Fruit fly (Drosophila melanogaster) whole organism, embryonic: Measurements from ENCODE around the gene Elp4.
A peak's percentile ranks its signal among the peaks of the same experiment; 100 is the strongest.

Source experiments
- CG10462 ChIP-seq: fragments of 200-800 bp; sonication (Bioruptor generic); optimal IDR thresholded peaks from 2 replicates; lab custom pipeline; 2016; ENCODE audit warnings: missing biosample characterization, missing genetic modification characterization
- CG12104 ChIP-seq: fragments of 200-800 bp; sonication (Bioruptor generic); optimal IDR thresholded peaks from 3 replicates; lab custom pipeline; 2016; ENCODE audit warnings: missing biosample characterization, missing genetic modification characterization
- CG12769 ChIP-seq: fragments of 200-800 bp; sonication (Bioruptor generic); optimal IDR thresholded peaks from 2 replicates; lab custom pipeline; 2019; ENCODE audit warnings: missing biosample characterization, mild to moderate bottlenecking, missing genetic modification characterization, moderate library complexity
- CG12942 ChIP-seq: fragments of 200-800 bp; sonication (Bioruptor generic); optimal IDR thresholded peaks from 3 replicates; lab custom pipeline; 2016; ENCODE audit warnings: missing biosample characterization, missing genetic modification characterization
- CG13775 ChIP-seq: fragments of 200-800 bp; sonication (Bioruptor generic); optimal IDR thresholded peaks from 3 replicates; lab custom pipeline; 2017; ENCODE audit warnings: missing biosample characterization, mild to moderate bottlenecking, missing genetic modification characterization
- CG14050 ChIP-seq: fragments of 200-800 bp; sonication (Bioruptor generic); IDR thresholded peaks from 3 replicates; pipeline ENCODE4 v1.3.6; 2022; ENCODE audit warnings: missing biosample characterization, missing genetic modification characterization
- CG14667 ChIP-seq: fragments of 200-800 bp; sonication (Bioruptor generic); IDR thresholded peaks from 2 replicates; pipeline ENCODE4 v1.3.6; 2022; ENCODE audit warnings: missing biosample characterization, missing genetic modification characterization
- CG14710 ChIP-seq: fragments of 200-800 bp; sonication (Bioruptor generic); optimal IDR thresholded peaks from 3 replicates; lab custom pipeline; 2019; ENCODE audit warnings: missing biosample characterization, mild to moderate bottlenecking, missing genetic modification characterization, moderate library complexity
- CG16815 ChIP-seq: fragments of 200-800 bp; sonication (Bioruptor generic); optimal IDR thresholded peaks from 3 replicates; lab custom pipeline; 2017; ENCODE audit warnings: missing biosample characterization, mild to moderate bottlenecking, missing genetic modification characterization
- CG17829 ChIP-seq: fragments of 200-800 bp; optimal IDR thresholded peaks from 2 replicates; lab custom pipeline; 2019; ENCODE audit warnings: missing biosample characterization, mild to moderate bottlenecking, missing genetic modification characterization, moderate library complexity
- CG18619 ChIP-seq: fragments of 200-800 bp; sonication (Bioruptor generic); optimal IDR thresholded peaks from 3 replicates; lab custom pipeline; 2017; ENCODE audit warnings: missing biosample characterization, mild to moderate bottlenecking, missing genetic modification characterization
- CG3065 ChIP-seq: fragments of 200-800 bp; sonication (Bioruptor generic); optimal IDR thresholded peaks from 2 replicates; lab custom pipeline; 2016; ENCODE audit warnings: missing biosample characterization, missing genetic modification characterization
- CG3281 ChIP-seq: fragments of 200-800 bp; sonication (Bioruptor generic); optimal IDR thresholded peaks from 3 replicates; lab custom pipeline; 2017; ENCODE audit warnings: missing biosample characterization, mild to moderate bottlenecking, missing genetic modification characterization
- CG33213 ChIP-seq: fragments of 200-800 bp; sonication (Bioruptor generic); optimal IDR thresholded peaks from 3 replicates; lab custom pipeline; 2016; ENCODE audit warnings: missing biosample characterization, missing genetic modification characterization
- CG4404 ChIP-seq: fragments of 200-800 bp; sonication (Bioruptor generic); IDR thresholded peaks from 2 replicates; pipeline ENCODE4 v1.3.6; 2022; ENCODE audit warnings: missing biosample characterization, missing genetic modification characterization
- CG5180 ChIP-seq: fragments of 200-800 bp; sonication (Bioruptor generic); optimal IDR thresholded peaks from 3 replicates; lab custom pipeline; 2017; ENCODE audit warnings: missing biosample characterization, missing genetic modification characterization, mild to moderate bottlenecking, moderate library complexity, missing genetic modification reagents
- CG6689 ChIP-seq: fragments of 200-800 bp; sonication (Bioruptor generic); IDR thresholded peaks from 2 replicates; pipeline ENCODE4 v1.3.6; 2022; ENCODE audit warnings: missing biosample characterization, missing genetic modification characterization
- CG7372 ChIP-seq: fragments of 200-800 bp; sonication (Bioruptor generic); IDR thresholded peaks from 2 replicates; pipeline ENCODE4 v1.3.6; 2022; ENCODE audit warnings: missing biosample characterization, missing genetic modification characterization
- CG9727 ChIP-seq: fragments of 200-800 bp; sonication (Bioruptor generic); optimal IDR thresholded peaks from 3 replicates; lab custom pipeline; 2017; ENCODE audit warnings: missing biosample characterization, mild to moderate bottlenecking, missing genetic modification characterization
- Dad ChIP-seq: fragments of 200-800 bp; sonication (Bioruptor generic); optimal IDR thresholded peaks from 3 replicates; lab custom pipeline; 2016; ENCODE audit warnings: missing biosample characterization, missing genetic modification characterization
- E2f1 ChIP-seq: fragments of 200-800 bp; sonication (Bioruptor generic); IDR thresholded peaks from 2 replicates; pipeline ENCODE4 v1.3.6; 2022; ENCODE audit warnings: missing biosample characterization, missing genetic modification characterization
- Elba2 ChIP-seq: fragments of 200-800 bp; sonication (Bioruptor generic); optimal IDR thresholded peaks from 3 replicates; lab custom pipeline; 2016; ENCODE audit warnings: missing biosample characterization, missing genetic modification characterization
- GATAe ChIP-seq: fragments of 200-800 bp; sonication (Bioruptor generic); conservative IDR thresholded peaks from 2 replicates; pipeline ENCODE4 v1.3.6; 2022; ENCODE audit warnings: missing biosample characterization, missing genetic modification characterization
- HHEX ChIP-seq: fragments of 200-800 bp; sonication (Bioruptor generic); optimal IDR thresholded peaks from 3 replicates; lab custom pipeline; 2017; ENCODE audit warnings: missing biosample characterization, mild to moderate bottlenecking, missing genetic modification characterization, missing genetic modification reagents
- Lim3 ChIP-seq: fragments of 200-800 bp; sonication (Bioruptor generic); IDR thresholded peaks from 2 replicates; pipeline ENCODE4 v1.3.6; 2022; ENCODE audit warnings: missing biosample characterization, missing genetic modification characterization
- Nf-YC ChIP-seq: fragments of 200-800 bp; optimal IDR thresholded peaks from 3 replicates; lab custom pipeline; 2019; ENCODE audit warnings: missing biosample characterization, mild to moderate bottlenecking, missing genetic modification characterization, moderate library complexity
- NfI ChIP-seq: fragments of 200-800 bp; sonication (Bioruptor generic); optimal IDR thresholded peaks from 3 replicates; lab custom pipeline; 2018; ENCODE audit warnings: missing biosample characterization, mild to moderate bottlenecking, missing genetic modification characterization, moderate library complexity
- Rfx ChIP-seq: fragments of 200-800 bp; sonication (Bioruptor generic); IDR thresholded peaks from 2 replicates; pipeline ENCODE4 v1.3.6; 2022; ENCODE audit warnings: missing biosample characterization, missing genetic modification characterization
- Sin3A ChIP-seq: fragments of >200 bp; optimal IDR thresholded peaks from 2 replicates; lab custom pipeline; 2018
- ara ChIP-seq: fragments of 200-800 bp; sonication (Bioruptor generic); IDR thresholded peaks from 2 replicates; pipeline ENCODE4 v1.3.6; 2022; ENCODE audit warnings: missing biosample characterization, missing genetic modification characterization
- bsh ChIP-seq, 2 experiments: fragments of 200-800 bp; sonication (Bioruptor generic); optimal IDR thresholded peaks; 2 replicates each; lab custom pipeline; 2017 to 2018; ENCODE audit warnings: mild to moderate bottlenecking in 2 of 2, missing biosample characterization in 2 of 2, missing genetic modification characterization in 2 of 2, moderate library complexity in 1 of 2
- chif ChIP-seq, 2 experiments: fragments of 200-800 bp; sonication (Bioruptor generic); optimal IDR thresholded peaks; 3 replicates each; lab custom pipeline; 2016; ENCODE audit warnings: missing biosample characterization in 2 of 2, missing genetic modification characterization in 2 of 2
- chinmo ChIP-seq: fragments of 200-800 bp; sonication (Bioruptor generic); IDR thresholded peaks from 4 replicates; pipeline ENCODE4 v1.3.6; 2022; ENCODE audit warnings: missing biosample characterization, missing genetic modification characterization; ENCODE audit not compliant: partially characterized antibody
- dan ChIP-seq: fragments of 200-800 bp; sonication (Bioruptor generic); IDR thresholded peaks from 2 replicates; pipeline ENCODE4 v1.3.6; 2022; ENCODE audit warnings: missing biosample characterization, missing genetic modification characterization
- dmrt11E ChIP-seq: fragments of 200-800 bp; sonication (Bioruptor generic); optimal IDR thresholded peaks from 3 replicates; lab custom pipeline; 2018; ENCODE audit warnings: missing biosample characterization, mild to moderate bottlenecking, missing genetic modification characterization, moderate library complexity
- gcm2 ChIP-seq: fragments of 200-800 bp; sonication (Bioruptor generic); optimal IDR thresholded peaks from 2 replicates; lab custom pipeline; 2016; ENCODE audit warnings: missing biosample characterization, missing genetic modification characterization
- hth ChIP-seq: fragments of >200 bp; optimal IDR thresholded peaks from 2 replicates; lab custom pipeline; 2017; ENCODE audit warnings: inconsistent platforms
- inv ChIP-seq: fragments of 200-800 bp; sonication (Bioruptor generic); IDR thresholded peaks from 2 replicates; pipeline ENCODE4 v1.3.6; 2022; ENCODE audit warnings: missing biosample characterization, missing genetic modification characterization; ENCODE audit not compliant: partially characterized antibody
- mld ChIP-seq: fragments of 200-800 bp; sonication (Bioruptor generic); IDR thresholded peaks from 3 replicates; pipeline ENCODE4 v1.3.6; 2022; ENCODE audit warnings: missing biosample characterization, missing genetic modification characterization; ENCODE audit not compliant: partially characterized antibody
- nerfin-1 ChIP-seq: fragments of 200-800 bp; sonication (Bioruptor generic); optimal IDR thresholded peaks from 3 replicates; lab custom pipeline; 2019; ENCODE audit warnings: missing biosample characterization, mild to moderate bottlenecking, missing genetic modification characterization, moderate library complexity
- nom ChIP-seq: fragments of 200-800 bp; sonication (Bioruptor generic); optimal IDR thresholded peaks from 2 replicates; lab custom pipeline; 2017; ENCODE audit warnings: missing biosample characterization, missing genetic modification characterization, mild to moderate bottlenecking, moderate library complexity, missing genetic modification reagents
- onecut ChIP-seq: fragments of 200-800 bp; sonication (Bioruptor generic); IDR thresholded peaks from 2 replicates; pipeline ENCODE4 v1.3.6; 2022; ENCODE audit warnings: missing biosample characterization, missing genetic modification characterization
- p53 ChIP-seq: fragments of 200-800 bp; sonication (Bioruptor generic); optimal IDR thresholded peaks from 2 replicates; lab custom pipeline; 2016; ENCODE audit warnings: missing biosample characterization, missing genetic modification characterization
- sens-2 ChIP-seq: fragments of 200-800 bp; sonication (Bioruptor generic); IDR thresholded peaks from 2 replicates; pipeline ENCODE4 v1.3.6; 2022; ENCODE audit warnings: missing biosample characterization, missing genetic modification characterization
- sima ChIP-seq: fragments of 200-800 bp; sonication (Bioruptor generic); optimal IDR thresholded peaks from 2 replicates; lab custom pipeline; 2016; ENCODE audit warnings: missing biosample characterization, missing genetic modification characterization
- tap ChIP-seq: fragments of 200-800 bp; optimal IDR thresholded peaks from 3 replicates; lab custom pipeline; 2019; ENCODE audit warnings: missing biosample characterization, mild to moderate bottlenecking, missing genetic modification characterization, moderate library complexity
- tgo ChIP-seq: fragments of 200-800 bp; sonication (Bioruptor generic); IDR thresholded peaks from 3 replicates; pipeline ENCODE4 v1.3.6; 2022; ENCODE audit warnings: missing biosample characterization, missing genetic modification characterization
- tin ChIP-seq: fragments of 200-800 bp; sonication (Bioruptor generic); optimal IDR thresholded peaks from 3 replicates; lab custom pipeline; 2016; ENCODE audit warnings: missing biosample characterization, missing genetic modification characterization
- twi ChIP-seq: fragments of 200-800 bp; optimal IDR thresholded peaks from 2 replicates; lab custom pipeline; 2019; ENCODE audit warnings: missing biosample characterization, mild to moderate bottlenecking, missing genetic modification characterization, moderate library complexity
- zen ChIP-seq: fragments of 200-800 bp; sonication (Bioruptor generic); optimal IDR thresholded peaks from 3 replicates; lab custom pipeline; 2018; ENCODE audit warnings: missing biosample characterization, mild to moderate bottlenecking, missing genetic modification characterization, moderate library complexity
- zen2 ChIP-seq: fragments of 200-800 bp; sonication (Bioruptor generic); IDR thresholded peaks from 3 replicates; pipeline ENCODE4 v1.3.6; 2022; ENCODE audit warnings: missing biosample characterization, missing genetic modification characterization; ENCODE audit not compliant: partially characterized antibody
- zfh1 ChIP-seq: fragments of 200-800 bp; sonication (Bioruptor generic); IDR thresholded peaks from 3 replicates; pipeline ENCODE4 v1.3.6; 2022; ENCODE audit warnings: missing biosample characterization, missing genetic modification characterization

Elp4 gene

dm6 chr2L:5479971-5480370 lies 44.0 kb upstream of the Elp4 start (continued):
- no peak for TF ChIP-seq CG5180 (GFP tag; lab: Kevin White, UChicago)
- TF ChIP-seq CG6689 (GFP tag; lab: Robert Waterston, UW) = 0 out of 2 replicates have a peak, but pooled peaks have one; percentile 20
- 0 out of 2 replicates have a peak, but pooled peaks have one; percentile 30 for TF ChIP-seq CG4404
- TF ChIP-seq CG12104 (GFP tag; lab: Kevin White, UChicago) = no peak
- TF ChIP-seq dmrt11E (tag; lab: Kevin White, UChicago) = peak; percentile 58
- no peak for TF ChIP-seq tap
- TF ChIP-seq CG3281 (GFP tag; lab: Kevin White, UChicago) = no peak
- no peak for TF ChIP-seq nerfin-1 (tag; lab: Kevin White, UChicago)
- TF ChIP-seq tgo (GFP tag; lab: Robert Waterston, UW) = no peak
- no peak for TF ChIP-seq CG14667 (GFP tag; lab: Robert Waterston, UW)
- TF ChIP-seq ara (GFP tag; lab: Robert Waterston, UW) = peak; percentile 62; the same call in 1 of the 2 replicates
- no peak for TF ChIP-seq sima (GFP tag; lab: Kevin White, UChicago)
- no peak for TF ChIP-seq Nf-YC
- TF ChIP-seq tin (GFP tag; lab: Kevin White, UChicago) = peak; percentile 13
- peak in 1 of 2 experiments; percentile 1 for TF ChIP-seq bsh (GFP tag; optimal IDR thresholded peaks at IDR 0.05; lab: Kevin White, UChicago)
- TF ChIP-seq NfI (GFP tag; lab: Kevin White, UChicago) = no peak
- TF ChIP-seq E2f1 (GFP tag; lab: Robert Waterston, UW) = no peak
- TF ChIP-seq zen2 (GFP tag; lab: Robert Waterston, UW) = no peak
- TF ChIP-seq onecut (GFP tag; lab: Robert Waterston, UW) = no peak
- TF ChIP-seq zfh1 (GFP tag; lab: Robert Waterston, UW) = 0 out of 3 replicates have a peak, but pooled peaks have one; percentile 34
- no peak for TF ChIP-seq CG18619 (GFP tag; lab: Kevin White, UChicago)
- TF ChIP-seq CG9727 (GFP tag; lab: Kevin White, UChicago) = peak; percentile 45
- no peak for TF ChIP-seq GATAe
- TF ChIP-seq inv = no peak
- TF ChIP-seq hth (lab: Kevin White, UChicago) = no peak
- TF ChIP-seq gcm2 (GFP tag; lab: Kevin White, UChicago) = no peak
- TF ChIP-seq Dad (GFP tag; lab: Kevin White, UChicago) = no peak
- no peak for TF ChIP-seq Elba2
- TF ChIP-seq sens-2 (GFP tag; lab: Robert Waterston, UW) = 0 out of 2 replicates have a peak, but pooled peaks have one; percentile 41
- TF ChIP-seq dan (GFP tag; lab: Robert Waterston, UW) = 0 out of 2 replicates have a peak, but pooled peaks have one; percentile 20
- no peak for TF ChIP-seq Rfx (GFP tag; lab: Robert Waterston, UW)
- peak; percentile 28 for TF ChIP-seq CG17829 (tag; lab: Kevin White, UChicago)
- no peak for TF ChIP-seq p53 (GFP tag; lab: Kevin White, UChicago)
- TF ChIP-seq CG16815 (GFP tag; lab: Kevin White, UChicago) = no peak
- TF ChIP-seq HHEX (GFP tag; lab: Kevin White, UChicago) = no peak
- TF ChIP-seq CG14710 (tag; lab: Kevin White, UChicago) = peak; percentile 10
- no peak for TF ChIP-seq chif (GFP tag; optimal IDR thresholded peaks at IDR 0.05; lab: Kevin White, UChicago)
- no peak for TF ChIP-seq chinmo (GFP tag; lab: Robert Waterston, UW)
- TF ChIP-seq CG10462 (GFP tag; lab: Kevin White, UChicago) = no peak
- TF ChIP-seq CG7372 (GFP tag; lab: Robert Waterston, UW) = no peak
- no peak for TF ChIP-seq CG12769 (tag; lab: Kevin White, UChicago)
- TF ChIP-seq CG3065 (GFP tag; lab: Kevin White, UChicago) = no peak
- no peak for TF ChIP-seq Lim3 (GFP tag; lab: Robert Waterston, UW)
- no peak for TF ChIP-seq CG13775 (GFP tag; lab: Kevin White, UChicago)
- no peak for TF ChIP-seq twi (tag; lab: Kevin White, UChicago)
- no peak for TF ChIP-seq CG12942 (GFP tag; lab: Kevin White, UChicago)
- TF ChIP-seq zen (tag; lab: Kevin White, UChicago) = peak; percentile 49
- TF ChIP-seq nom (GFP tag; lab: Kevin White, UChicago) = peak; percentile 78
- no peak for TF ChIP-seq Sin3A (lab: Kevin White, UChicago)
- TF ChIP-seq CG33213 (GFP tag; lab: Kevin White, UChicago) = no peak
- TF ChIP-seq CG14050 (GFP tag; lab: Robert Waterston, UW) = no peak
- TF ChIP-seq mld (GFP tag; lab: Robert Waterston, UW) = no peak
